Worm (Caenorhabditis elegans) whole organism, L2 larva: ENCODE data around the gene F41G3.10.

Experiments
- C34F6.9 ChIP-seq: fragments of 150-350 bp; optimal IDR thresholded peaks from 2 replicates; lab custom pipeline; 2014; ENCODE audit warnings: missing biosample characterization, missing genetic modification characterization
- F13H6.1 ChIP-seq: sonication (generic microtip); optimal IDR thresholded peaks from 2 replicates; lab custom pipeline; 2016; ENCODE audit warnings: missing genetic modification characterization, missing compliant biosample characterization
- Y55F3AM.14 ChIP-seq: fragments of 200-800 bp; sonication (Bioruptor generic); optimal IDR thresholded peaks from 2 replicates; lab custom pipeline; 2018; ENCODE audit warnings: mild to moderate bottlenecking, missing genetic modification characterization, missing compliant biosample characterization
- ZK546.5 ChIP-seq: sonication (generic microtip); optimal IDR thresholded peaks from 2 replicates; lab custom pipeline; 2017; ENCODE audit warnings: missing biosample characterization, missing genetic modification characterization
- aly-2 ChIP-seq: fragments of 150-350 bp; optimal IDR thresholded peaks from 2 replicates; lab custom pipeline; 2014; ENCODE audit warnings: missing biosample characterization, missing genetic modification characterization
- ama-1 ChIP-seq: fragments of 150-350 bp; optimal IDR thresholded peaks from 2 replicates; lab custom pipeline; 2018; ENCODE audit warnings: inconsistent platforms
- blmp-1 ChIP-seq: sonication (generic microtip); optimal IDR thresholded peaks from 2 replicates; lab custom pipeline; 2017; ENCODE audit warnings: missing genetic modification characterization, mild to moderate bottlenecking, missing compliant biosample characterization, antibody characterized with exemption, moderate library complexity; ENCODE audit not compliant: insufficient read depth
- ceh-16 ChIP-seq: fragments of 150-350 bp; optimal IDR thresholded peaks from 2 replicates; lab custom pipeline; 2014; ENCODE audit warnings: missing biosample characterization, missing genetic modification characterization
- ceh-82 ChIP-seq: fragments of 150-350 bp; optimal IDR thresholded peaks from 2 replicates; lab custom pipeline; 2014; ENCODE audit warnings: missing biosample characterization, missing genetic modification characterization
- crh-2 ChIP-seq: sonication (generic microtip); optimal IDR thresholded peaks from 2 replicates; lab custom pipeline; 2017; ENCODE audit warnings: missing biosample characterization, missing genetic modification characterization
- dmd-4 ChIP-seq: sonication (generic microtip); optimal IDR thresholded peaks from 2 replicates; lab custom pipeline; 2017; ENCODE audit warnings: missing biosample characterization, missing genetic modification characterization
- egl-27 ChIP-seq: sonication (generic microtip); optimal IDR thresholded peaks from 3 replicates; lab custom pipeline; 2017; ENCODE audit warnings: missing biosample characterization, missing genetic modification reagents, missing genetic modification characterization
- elt-1 ChIP-seq: fragments of 150-350 bp; optimal IDR thresholded peaks from 2 replicates; lab custom pipeline; 2014; ENCODE audit warnings: missing biosample characterization, missing genetic modification characterization
- elt-3 ChIP-seq: sonication (generic microtip); optimal IDR thresholded peaks from 2 replicates; lab custom pipeline; 2017; ENCODE audit warnings: missing biosample characterization, missing genetic modification characterization
- fos-1 ChIP-seq: fragments of 150-350 bp; optimal IDR thresholded peaks from 2 replicates; lab custom pipeline; 2014; ENCODE audit warnings: missing biosample characterization, missing genetic modification characterization
- gmeb-1 ChIP-seq: fragments of 150-350 bp; optimal IDR thresholded peaks from 2 replicates; lab custom pipeline; 2014; ENCODE audit warnings: missing biosample characterization, missing genetic modification characterization
- lin-11 ChIP-seq: fragments of 150-350 bp; sonication (generic microtip); optimal IDR thresholded peaks from 2 replicates; lab custom pipeline; 2014; ENCODE audit warnings: missing biosample characterization, missing genetic modification characterization, inconsistent platforms, mixed read lengths
- lin-13 ChIP-seq: fragments of 150-350 bp; optimal IDR thresholded peaks from 2 replicates; lab custom pipeline; 2014; ENCODE audit warnings: missing biosample characterization, missing genetic modification reagents, missing genetic modification characterization
- lin-39 ChIP-seq: fragments of 150-350 bp; optimal IDR thresholded peaks from 2 replicates; lab custom pipeline; 2014; ENCODE audit warnings: missing biosample characterization, missing genetic modification reagents, missing genetic modification characterization
- lsy-2 ChIP-seq, 2 experiments: fragments of 150-350 bp in 1 of 2; sonication (generic microtip) in 1 of 2; optimal IDR thresholded peaks; 2 replicates each; lab custom pipeline; 2014 to 2017; ENCODE audit warnings: missing biosample characterization in 2 of 2, missing genetic modification characterization in 2 of 2
- mab-5 ChIP-seq: fragments of 150-350 bp; optimal IDR thresholded peaks from 2 replicates; lab custom pipeline; 2014; ENCODE audit warnings: missing biosample characterization, missing genetic modification characterization
- mdl-1 ChIP-seq, 2 experiments: fragments of 150-350 bp in 1 of 2; sonication (generic microtip) in 1 of 2; optimal IDR thresholded peaks; 2 replicates each; lab custom pipeline; 2017; ENCODE audit warnings: missing biosample characterization in 2 of 2, missing genetic modification characterization in 2 of 2
- nhr-10 ChIP-seq: sonication (generic microtip); optimal IDR thresholded peaks from 2 replicates; lab custom pipeline; 2017; ENCODE audit warnings: missing biosample characterization, missing genetic modification characterization
- nhr-11 ChIP-seq: fragments of 150-350 bp; optimal IDR thresholded peaks from 2 replicates; lab custom pipeline; 2014; ENCODE audit warnings: missing biosample characterization, missing genetic modification characterization
- nhr-12 ChIP-seq: fragments of 150-350 bp; optimal IDR thresholded peaks from 2 replicates; lab custom pipeline; 2014; ENCODE audit warnings: missing biosample characterization, missing genetic modification characterization
- nhr-129 ChIP-seq: fragments of 150-350 bp; optimal IDR thresholded peaks from 2 replicates; lab custom pipeline; 2014; ENCODE audit warnings: missing biosample characterization, missing genetic modification characterization
- nhr-21 ChIP-seq: fragments of 150-350 bp; optimal IDR thresholded peaks from 2 replicates; lab custom pipeline; 2014; ENCODE audit warnings: missing biosample characterization, missing genetic modification characterization
- nhr-237 ChIP-seq: fragments of 150-350 bp; optimal IDR thresholded peaks from 2 replicates; lab custom pipeline; 2014; ENCODE audit warnings: missing biosample characterization, missing genetic modification characterization
- nhr-25 ChIP-seq: fragments of 150-350 bp; sonication (generic microtip); optimal IDR thresholded peaks from 3 replicates; lab custom pipeline; 2014; ENCODE audit warnings: missing biosample characterization, missing genetic modification characterization
- nhr-6 ChIP-seq: fragments of 150-350 bp; optimal IDR thresholded peaks from 2 replicates; lab custom pipeline; 2014; ENCODE audit warnings: missing biosample characterization, missing genetic modification characterization
- nhr-77 ChIP-seq: fragments of 150-350 bp; optimal IDR thresholded peaks from 2 replicates; lab custom pipeline; 2014; ENCODE audit warnings: missing biosample characterization, missing genetic modification characterization
- peb-1 ChIP-seq: fragments of 150-350 bp; optimal IDR thresholded peaks from 2 replicates; lab custom pipeline; 2014; ENCODE audit warnings: missing biosample characterization, missing genetic modification characterization
- sem-4 ChIP-seq: fragments of 150-350 bp; optimal IDR thresholded peaks from 2 replicates; lab custom pipeline; 2014; ENCODE audit warnings: missing biosample characterization, missing genetic modification reagents, missing genetic modification characterization
- skn-1 ChIP-seq: sonication (generic microtip); optimal IDR thresholded peaks from 2 replicates; lab custom pipeline; 2017; ENCODE audit warnings: missing biosample characterization, missing genetic modification characterization
- sma-3 ChIP-seq: sonication (generic microtip); optimal IDR thresholded peaks from 2 replicates; lab custom pipeline; 2016; ENCODE audit warnings: missing genetic modification reagents, missing genetic modification characterization, missing compliant biosample characterization
- sma-9 ChIP-seq, 2 experiments: fragments of 150-350 bp in 1 of 2; sonication (generic microtip) in 1 of 2; optimal IDR thresholded peaks; 2 replicates each; lab custom pipeline; 2014 to 2016; ENCODE audit warnings: missing genetic modification characterization in 2 of 2, mild to moderate bottlenecking in 1 of 2, missing biosample characterization in 1 of 2, missing compliant biosample characterization in 1 of 2, missing genetic modification reagents in 1 of 2, moderate library complexity in 1 of 2
- snpc-4 ChIP-seq: fragments of 150-350 bp; optimal IDR thresholded peaks from 2 replicates; lab custom pipeline; 2014; ENCODE audit warnings: missing biosample characterization, missing genetic modification characterization
- unc-39 ChIP-seq: fragments of 150-350 bp; optimal IDR thresholded peaks from 2 replicates; lab custom pipeline; 2014; ENCODE audit warnings: missing biosample characterization, missing genetic modification characterization
- unc-55 ChIP-seq: fragments of 150-350 bp; sonication (generic microtip); optimal IDR thresholded peaks from 3 replicates; lab custom pipeline; 2014; ENCODE audit warnings: missing biosample characterization, missing genetic modification reagents, missing genetic modification characterization
- unc-62 ChIP-seq: fragments of 150-350 bp; optimal IDR thresholded peaks from 2 replicates; lab custom pipeline; 2014; ENCODE audit warnings: missing biosample characterization, missing genetic modification reagents, missing genetic modification characterization
- zag-1 ChIP-seq: fragments of 150-350 bp; optimal IDR thresholded peaks from 2 replicates; lab custom pipeline; 2014; ENCODE audit warnings: missing biosample characterization, missing genetic modification characterization
- ztf-1 ChIP-seq: fragments of 200-800 bp; sonication (Bioruptor generic); conservative IDR thresholded peaks from 2 replicates; pipeline ENCODE4 v1.3.6; 2022; ENCODE audit warnings: missing genetic modification characterization, missing compliant biosample characterization
- ztf-11 ChIP-seq: sonication (generic microtip); optimal IDR thresholded peaks from 2 replicates; lab custom pipeline; 2017; ENCODE audit warnings: missing biosample characterization, missing genetic modification characterization
- ztf-4 ChIP-seq: fragments of 150-350 bp; optimal IDR thresholded peaks from 2 replicates; lab custom pipeline; 2014; ENCODE audit warnings: missing biosample characterization, missing genetic modification characterization

The F41G3.10 gene

DNA sequence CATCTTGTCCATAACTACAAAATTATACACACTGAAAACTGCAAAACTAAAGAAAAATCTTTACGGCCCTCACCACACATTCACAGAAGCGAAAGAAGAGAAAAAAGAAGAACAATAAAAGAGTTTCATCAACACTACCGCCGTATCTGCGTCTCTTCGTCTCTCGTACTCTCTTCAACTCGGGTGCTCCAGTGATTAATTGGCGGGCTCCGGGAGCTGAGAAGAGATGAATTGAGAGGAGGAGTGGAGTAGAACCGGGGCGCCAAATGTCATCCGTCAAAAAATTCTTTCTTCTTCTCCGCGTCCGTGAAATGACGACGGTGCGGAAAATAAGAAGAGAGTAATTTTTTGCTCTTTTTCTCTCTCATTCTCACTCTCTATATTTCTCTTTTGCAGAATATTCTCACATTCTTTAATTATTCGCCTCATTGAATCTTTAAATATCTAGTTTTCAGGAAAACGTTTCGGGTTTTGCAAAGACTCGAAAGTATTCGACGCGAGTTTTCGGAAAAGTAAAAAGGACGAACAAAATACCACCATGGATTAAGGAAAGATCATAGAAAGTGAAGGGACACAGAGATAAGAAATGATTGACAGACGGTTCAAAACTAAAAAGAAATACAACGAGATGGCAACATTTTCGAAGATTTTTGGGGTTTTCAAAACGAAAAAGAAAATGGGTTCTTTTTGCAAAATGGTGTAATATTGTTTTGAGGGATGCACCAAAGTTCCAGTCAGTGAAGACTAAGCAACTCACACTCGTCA, 41.6 kb downstream of the F41G3.10 start:
- TF ChIP-seq egl-27 (tag; lab: Kevin White, UChicago) (no peak), snpc-4 (tag; lab: Kevin White, UChicago) (no peak), Y55F3AM.14 (GFP tag; lab: Kevin White, UChicago) (peak; percentile 37), nhr-237 (tag; lab: Kevin White, UChicago) (no peak), sma-3 (no peak), skn-1 (tag; lab: Kevin White, UChicago) (no peak), nhr-11 (tag; lab: Kevin White, UChicago) (no peak), nhr-77 (no peak), nhr-12 (no peak), sem-4 (tag; lab: Kevin White, UChicago) (peak; percentile 65), sma-9 (GFP tag; optimal IDR thresholded peaks at IDR 0.05; lab: Kevin White, UChicago) (peak; percentile 44), sma-9 (tag; optimal IDR thresholded peaks at IDR 0.05; lab: Kevin White, UChicago) (no peak), ztf-1 (GFP tag; lab: Robert Waterston, UW) (no peak), C34F6.9 (tag; lab: Kevin White, UChicago) (peak; percentile 49), mab-5 (tag; lab: Kevin White, UChicago) (peak; percentile 88), peb-1 (tag; lab: Kevin White, UChicago) (no peak), ceh-16 (tag; lab: Kevin White, UChicago) (no peak), lsy-2 (tag; optimal IDR thresholded peaks at IDR 0.05; lab: Kevin White, UChicago) (peak in 1 of 2 experiments; percentile 55), nhr-6 (no peak), lin-39 (tag; lab: Kevin White, UChicago) (peak; percentile 86), crh-2 (tag; lab: Kevin White, UChicago) (peak; percentile 20), nhr-10 (tag; lab: Kevin White, UChicago) (no peak), ceh-82 (tag; lab: Kevin White, UChicago) (no peak), ZK546.5 (tag; lab: Kevin White, UChicago) (no peak), unc-62 (GFP tag; lab: Kevin White, UChicago) (peak; percentile 20), elt-1 (no peak), unc-39 (no peak), lin-11 (tag; lab: Kevin White, UChicago) (no peak), blmp-1 (tag; lab: Kevin White, UChicago) (no peak), nhr-129 (peak; percentile 39), aly-2 (no peak), lin-13 (peak; percentile 43), dmd-4 (tag; lab: Kevin White, UChicago) (no peak), zag-1 (tag; lab: Kevin White, UChicago) (no peak), ama-1 (lab: Kevin White, UChicago) (no peak), F13H6.1 (tag; lab: Kevin White, UChicago) (peak; percentile 77), unc-55 (GFP tag; lab: Kevin White, UChicago) (peak; percentile 55), nhr-21 (tag; lab: Kevin White, UChicago) (no peak), mdl-1 (tag; optimal IDR thresholded peaks at IDR 0.05; lab: Kevin White, UChicago) (no peak), fos-1 (no peak)
- TF ChIP-seq, all 48 proteins: peak for 13

DNA sequence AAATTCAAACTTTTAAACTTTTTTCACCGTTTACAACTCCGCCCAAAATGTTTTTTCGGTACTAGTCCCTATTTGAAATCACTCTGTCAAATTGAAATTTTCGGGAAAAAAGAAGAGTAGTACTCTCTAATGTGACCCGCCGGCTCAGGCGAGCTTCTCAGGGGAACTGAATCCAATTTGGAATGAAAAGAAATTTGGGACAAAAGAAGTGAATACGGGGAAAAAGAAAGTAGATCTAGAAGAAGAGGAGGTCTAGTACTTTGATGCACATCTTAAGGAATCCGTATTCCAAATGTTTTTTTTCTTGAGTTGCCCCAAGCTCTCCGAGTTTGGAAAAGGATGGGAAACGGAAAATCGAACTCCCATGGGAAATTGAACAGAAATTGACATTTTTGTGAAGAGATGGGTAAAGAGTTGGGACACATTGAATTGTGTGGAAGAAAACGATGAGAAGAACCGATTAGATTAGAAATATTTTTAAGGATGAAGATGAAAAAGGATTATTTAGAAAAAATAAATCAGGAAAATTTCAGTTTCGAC, 42.7 kb downstream of the F41G3.10 start:
- no peak for TF ChIP-seq ztf-11 (tag; lab: Kevin White, UChicago)
- no peak for TF ChIP-seq ZK546.5 (tag; lab: Kevin White, UChicago)
- TF ChIP-seq crh-2 (tag; lab: Kevin White, UChicago) = no peak
- TF ChIP-seq ztf-4 (tag; lab: Kevin White, UChicago) = no peak
- no peak for TF ChIP-seq elt-3 (tag; lab: Kevin White, UChicago)
- no peak for TF ChIP-seq unc-55 (GFP tag; lab: Kevin White, UChicago)
- TF ChIP-seq F13H6.1 (tag; lab: Kevin White, UChicago) = no peak
- no peak for TF ChIP-seq nhr-129
- TF ChIP-seq peb-1 (tag; lab: Kevin White, UChicago) = no peak
- TF ChIP-seq sma-3 = no peak
- no peak for TF ChIP-seq nhr-25 (tag; lab: Kevin White, UChicago)
- no peak for TF ChIP-seq nhr-6
- no peak for TF ChIP-seq nhr-12
- TF ChIP-seq gmeb-1 = no peak
- no peak for TF ChIP-seq lin-11 (tag; lab: Kevin White, UChicago)
- no peak for TF ChIP-seq blmp-1 (tag; lab: Kevin White, UChicago)
- TF ChIP-seq lsy-2 (tag; optimal IDR thresholded peaks at IDR 0.05; lab: Kevin White, UChicago) = no peak
